Fruit fly (Drosophila melanogaster): ENCODE measurements around the gene Paip2.

- TF ChIP-seq CG8478 (optimal IDR thresholded peaks at IDR 0.05) (no peak), CTCF (optimal IDR thresholded peaks at IDR 0.05) (no peak)
Observed at dm6 chr3R:12985828-12986530, 5.4 kb downstream of the Paip2 start, which contains the start of gene CG31342.

Data from S2 (cell line).